Worm (Caenorhabditis elegans) whole organism, young adult: ENCODE measurements around the gene phat-8.

Source experiments
- B0019.2 ChIP-seq: fragments of 200-800 bp; sonication (Bioruptor generic); conservative IDR thresholded peaks from 2 replicates; pipeline ENCODE4 v1.3.6; 2022; ENCODE audit warnings: missing genetic modification reagents, missing genetic modification characterization, missing compliant biosample characterization
- B0035.1 ChIP-seq: sonication (generic microtip); optimal IDR thresholded peaks from 2 replicates; lab custom pipeline; 2016; ENCODE audit warnings: missing genetic modification characterization, mild to moderate bottlenecking, missing compliant biosample characterization, missing genotype, missing genetic modification reagents
- F22D6.2 ChIP-seq: sonication (generic microtip); optimal IDR thresholded peaks from 2 replicates; lab custom pipeline; 2016; ENCODE audit warnings: mild to moderate bottlenecking, missing genetic modification characterization, missing compliant biosample characterization
- F37B4.10 ChIP-seq: fragments of 200-800 bp; sonication (Bioruptor generic); IDR thresholded peaks from 2 replicates; pipeline ENCODE4 v1.3.6; 2022; ENCODE audit warnings: missing genetic modification characterization, missing compliant biosample characterization
- F52B5.7 ChIP-seq: sonication (generic microtip); optimal IDR thresholded peaks from 2 replicates; lab custom pipeline; 2016; ENCODE audit warnings: mild to moderate bottlenecking, missing genetic modification characterization, missing compliant biosample characterization
- K12H6.12 ChIP-seq: fragments of 200-800 bp; sonication (Bioruptor generic); optimal IDR thresholded peaks from 2 replicates; lab custom pipeline; 2018; ENCODE audit warnings: mild to moderate bottlenecking, missing genetic modification characterization, missing compliant biosample characterization
- Y56A3A.18 ChIP-seq: fragments of 200-800 bp; sonication (Bioruptor generic); IDR thresholded peaks from 2 replicates; pipeline ENCODE4 v1.3.6; 2022; ENCODE audit warnings: missing genetic modification reagents, missing genetic modification characterization, missing compliant biosample characterization
- ama-1 ChIP-seq, 3 experiments: fragments of 150-350 bp in 1 of 3; sonication (generic microtip) in 2 of 3; optimal IDR thresholded peaks; 2 replicates each; lab custom pipeline; 2014 to 2018; ENCODE audit warnings: missing biosample characterization in 2 of 3, missing genetic modification characterization in 2 of 3, missing genetic modification reagents in 2 of 3
- aptf-2 ChIP-seq: fragments of 200-800 bp; sonication (Bioruptor generic); conservative IDR thresholded peaks from 2 replicates; pipeline ENCODE4 v1.3.6; 2022; ENCODE audit warnings: missing genetic modification reagents, missing genetic modification characterization, missing compliant biosample characterization
- atf-7 ChIP-seq: sonication (generic microtip); optimal IDR thresholded peaks from 2 replicates; lab custom pipeline; 2017; ENCODE audit warnings: mild to moderate bottlenecking, missing genetic modification characterization, missing compliant biosample characterization
- athp-1 ChIP-seq: sonication (generic microtip); optimal IDR thresholded peaks from 2 replicates; lab custom pipeline; 2017; ENCODE audit warnings: mild to moderate bottlenecking, missing genetic modification characterization, missing compliant biosample characterization
- cebp-2 ChIP-seq: fragments of 200-800 bp; sonication (Bioruptor generic); IDR thresholded peaks from 2 replicates; pipeline ENCODE4 v1.3.6; 2022; ENCODE audit warnings: missing genetic modification characterization, missing compliant biosample characterization
- ceh-27 ChIP-seq: fragments of 200-800 bp; sonication (Bioruptor generic); optimal IDR thresholded peaks from 2 replicates; lab custom pipeline; 2018; ENCODE audit warnings: mild to moderate bottlenecking, missing genetic modification characterization, moderate library complexity, missing compliant biosample characterization
- ceh-40 ChIP-seq: fragments of 200-800 bp; sonication (Bioruptor generic); IDR thresholded peaks from 2 replicates; pipeline ENCODE4 v1.3.6; 2022; ENCODE audit warnings: missing genetic modification characterization, missing compliant biosample characterization
- efl-1 ChIP-seq: fragments of 150-350 bp; optimal IDR thresholded peaks from 2 replicates; lab custom pipeline; 2014; ENCODE audit warnings: missing biosample characterization, missing genetic modification reagents, missing genetic modification characterization
- egrh-3 ChIP-seq: fragments of 200-800 bp; sonication (Bioruptor generic); IDR thresholded peaks from 2 replicates; pipeline ENCODE4 v1.3.6; 2022; ENCODE audit warnings: missing genetic modification reagents, missing genetic modification characterization, missing compliant biosample characterization
- ekl-4 ChIP-seq: fragments of 200-800 bp; sonication (Bioruptor generic); IDR thresholded peaks from 2 replicates; pipeline ENCODE4 v1.3.6; 2022; ENCODE audit warnings: missing genetic modification reagents, missing genetic modification characterization, missing compliant biosample characterization
- gei-17 ChIP-seq: fragments of 200-800 bp; sonication (Bioruptor generic); optimal IDR thresholded peaks from 2 replicates; lab custom pipeline; 2018; ENCODE audit warnings: mild to moderate bottlenecking, missing genetic modification characterization, missing compliant biosample characterization
- lag-1 ChIP-seq: fragments of 200-800 bp; sonication (Bioruptor generic); IDR thresholded peaks from 2 replicates; pipeline ENCODE4 v1.3.6; 2022; ENCODE audit warnings: missing genetic modification reagents, missing genetic modification characterization, missing compliant biosample characterization
- let-607 ChIP-seq, 2 experiments: fragments of 200-800 bp in 1 of 2; sonication (Bioruptor generic) in 1 of 2; sonication (generic microtip) in 1 of 2; optimal IDR thresholded peaks; 2 replicates each; lab custom pipeline; 2016 to 2018; ENCODE audit warnings: mild to moderate bottlenecking in 2 of 2, missing compliant biosample characterization in 2 of 2, missing genetic modification characterization in 2 of 2, moderate library complexity in 2 of 2, missing genotype in 1 of 2
- lin-40 ChIP-seq: sonication (generic microtip); optimal IDR thresholded peaks from 2 replicates; lab custom pipeline; 2016; ENCODE audit warnings: missing genetic modification characterization, mild to moderate bottlenecking, missing compliant biosample characterization, missing genotype, missing genetic modification reagents
- lir-1 ChIP-seq: fragments of 200-800 bp; sonication (Bioruptor generic); conservative IDR thresholded peaks from 2 replicates; pipeline ENCODE4 v1.3.6; 2022; ENCODE audit warnings: missing genetic modification reagents, missing genetic modification characterization, missing compliant biosample characterization
- lsy-27 ChIP-seq: sonication (generic microtip); optimal IDR thresholded peaks from 2 replicates; lab custom pipeline; 2017; ENCODE audit warnings: missing genetic modification characterization, mild to moderate bottlenecking, missing compliant biosample characterization, antibody characterized with exemption, missing genotype, borderline replicate concordance; ENCODE audit not compliant: insufficient read depth
- madf-10 ChIP-seq: sonication (generic microtip); optimal IDR thresholded peaks from 2 replicates; lab custom pipeline; 2016; ENCODE audit warnings: mild to moderate bottlenecking, missing genetic modification characterization, missing compliant biosample characterization
- mel-28 ChIP-seq: sonication (generic microtip); optimal IDR thresholded peaks from 2 replicates; lab custom pipeline; 2016; ENCODE audit warnings: borderline replicate concordance, mild to moderate bottlenecking, missing genetic modification characterization, missing compliant biosample characterization
- mxl-1 ChIP-seq: sonication (generic microtip); optimal IDR thresholded peaks from 2 replicates; lab custom pipeline; 2016; ENCODE audit warnings: missing genetic modification characterization, missing compliant biosample characterization
- nfyb-1 ChIP-seq: fragments of 200-800 bp; sonication (Bioruptor generic); IDR thresholded peaks from 2 replicates; pipeline ENCODE4 v1.3.6; 2022; ENCODE audit warnings: missing genetic modification reagents, missing genetic modification characterization, missing compliant biosample characterization
- nhr-120 ChIP-seq: fragments of 200-800 bp; sonication (Bioruptor generic); IDR thresholded peaks from 2 replicates; pipeline ENCODE4 v1.3.6; 2022; ENCODE audit warnings: missing genetic modification characterization, missing compliant biosample characterization
- nhr-90 ChIP-seq: sonication (generic microtip); optimal IDR thresholded peaks from 2 replicates; lab custom pipeline; 2016; ENCODE audit warnings: missing genotype, mild to moderate bottlenecking, missing genetic modification characterization, missing compliant biosample characterization
- pbrm-1 ChIP-seq: fragments of 200-800 bp; sonication (Bioruptor generic); IDR thresholded peaks from 2 replicates; pipeline ENCODE4 v1.3.6; 2022; ENCODE audit warnings: missing genetic modification reagents, missing genetic modification characterization, missing compliant biosample characterization
- pha-4 ChIP-seq: fragments of 150-350 bp; sonication (generic microtip); optimal IDR thresholded peaks from 2 replicates; lab custom pipeline; 2014; ENCODE audit warnings: missing biosample characterization, missing genetic modification reagents, missing genetic modification characterization
- rcor-1 ChIP-seq: fragments of 200-800 bp; sonication (Bioruptor generic); IDR thresholded peaks from 2 replicates; pipeline ENCODE4 v1.3.6; 2022; ENCODE audit warnings: missing genetic modification reagents, missing genetic modification characterization, missing compliant biosample characterization
- rec-8 ChIP-seq, 2 experiments: sonication (generic microtip); optimal IDR thresholded peaks; 2 replicates each; lab custom pipeline; 2016; ENCODE audit warnings: mild to moderate bottlenecking in 2 of 2, missing genetic modification characterization in 2 of 2, missing genetic modification reagents in 2 of 2, missing genotype in 2 of 2, missing biosample characterization in 1 of 2, missing compliant biosample characterization in 1 of 2, moderate library complexity in 1 of 2
- rpc-1 ChIP-seq, 2 experiments: fragments of 150-350 bp in 1 of 2; sonication (generic microtip) in 1 of 2; optimal IDR thresholded peaks; 2 replicates each; lab custom pipeline; 2014 to 2018; ENCODE audit warnings: missing biosample characterization in 1 of 2, missing genetic modification characterization in 1 of 2, missing genetic modification reagents in 1 of 2, missing genotype in 1 of 2
- sdz-38 ChIP-seq: sonication (generic microtip); optimal IDR thresholded peaks from 2 replicates; lab custom pipeline; 2016; ENCODE audit warnings: missing genotype, missing genetic modification characterization, missing compliant biosample characterization
- snpc-4 ChIP-seq, 5 experiments: fragments of 150-350 bp in 1 of 5; sonication (generic microtip) in 4 of 5; optimal IDR thresholded peaks; 2 replicates each; lab custom pipeline; 2014 to 2018; ENCODE audit warnings: missing genetic modification characterization in 5 of 5, missing biosample characterization in 3 of 5, antibody characterized with exemption in 2 of 5, mild to moderate bottlenecking in 2 of 5, missing compliant biosample characterization in 2 of 5, missing genotype in 2 of 5, moderate library complexity in 2 of 5, missing genetic modification reagents in 1 of 5
- somi-1 ChIP-seq: fragments of 200-800 bp; sonication (Bioruptor generic); optimal IDR thresholded peaks from 2 replicates; lab custom pipeline; 2018; ENCODE audit warnings: mild to moderate bottlenecking, missing genetic modification characterization, missing compliant biosample characterization
- tbp1 ChIP-seq: fragments of 200-800 bp; sonication (Bioruptor generic); optimal IDR thresholded peaks from 2 replicates; lab custom pipeline; 2018; ENCODE audit warnings: mild to moderate bottlenecking, missing genetic modification characterization, missing compliant biosample characterization
- tbx-9 ChIP-seq: sonication (generic microtip); optimal IDR thresholded peaks from 2 replicates; lab custom pipeline; 2016; ENCODE audit warnings: borderline replicate concordance, missing genetic modification characterization, inconsistent platforms, missing compliant biosample characterization
- zfh-2 ChIP-seq: fragments of 200-800 bp; sonication (Bioruptor generic); conservative IDR thresholded peaks from 2 replicates; pipeline ENCODE4 v1.3.6; 2022; ENCODE audit warnings: missing genetic modification reagents, missing genetic modification characterization, missing compliant biosample characterization
- ztf-26 ChIP-seq: sonication (generic microtip); optimal IDR thresholded peaks from 2 replicates; lab custom pipeline; 2017; ENCODE audit warnings: missing genetic modification characterization, missing compliant biosample characterization
- ztf-28 ChIP-seq: fragments of 200-800 bp; sonication (Bioruptor generic); IDR thresholded peaks from 2 replicates; pipeline ENCODE4 v1.3.6; 2022; ENCODE audit warnings: missing genetic modification reagents, missing genetic modification characterization, missing compliant biosample characterization
- ztf-3 ChIP-seq: fragments of 200-800 bp; sonication (Bioruptor generic); optimal IDR thresholded peaks from 2 replicates; lab custom pipeline; 2018; ENCODE audit warnings: mild to moderate bottlenecking, missing genetic modification characterization, missing compliant biosample characterization

phat-8 gene

DNA sequence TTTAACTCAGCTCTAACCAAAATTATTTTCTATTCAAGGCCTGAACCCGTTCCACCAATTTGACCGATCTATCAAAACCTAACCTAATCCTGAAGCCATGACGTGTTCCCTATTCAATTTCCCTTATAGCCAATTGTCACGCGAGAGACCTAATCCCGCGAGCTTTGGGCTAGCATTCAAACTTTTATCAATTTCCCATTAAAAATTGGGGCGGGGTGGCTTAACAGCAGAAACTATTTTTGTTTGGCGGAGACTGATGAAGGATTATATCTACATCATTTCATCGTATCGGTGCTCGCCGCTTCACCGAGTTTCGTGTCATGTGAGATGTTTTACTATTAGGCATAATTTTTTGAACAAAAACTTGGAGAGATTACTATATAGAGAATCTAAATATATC, 17.2 kb downstream of the phat-8 start:
- TF ChIP-seq sdz-38 (tag; lab: Kevin White, UChicago) (no peak), let-607 (tag; optimal IDR thresholded peaks at IDR 0.05; lab: Kevin White, UChicago) (no peak), atf-7 (tag; lab: Kevin White, UChicago) (no peak), ztf-28 (no peak), F22D6.2 (no peak), rcor-1 (GFP tag; lab: Robert Waterston, UW) (no peak), athp-1 (tag; lab: Kevin White, UChicago) (no peak), tbx-9 (tag; lab: Kevin White, UChicago) (no peak), cebp-2 (GFP tag; lab: Robert Waterston, UW) (no peak), somi-1 (GFP tag; lab: Kevin White, UChicago) (no peak), pha-4 (tag; lab: Kevin White, UChicago) (no peak), nfyb-1 (no peak), ama-1 (optimal IDR thresholded peaks at IDR 0.05; lab: Kevin White, UChicago) (no peak), ama-1 (GFP tag; optimal IDR thresholded peaks at IDR 0.05; lab: Kevin White, UChicago) (no peak)

ce11 chrII:12489903-12490302, 18.3 kb downstream of the phat-8 start, which contains the start of gene T21B4.15:
T21B4.15 (plus strand) TSS chrII:12490203.
- TF ChIP-seq ceh-40 (GFP tag; lab: Robert Waterston, UW) (no peak), madf-10 (tag; lab: Kevin White, UChicago) (no peak), lag-1 (no peak), nhr-90 (no peak), F52B5.7 (tag; lab: Kevin White, UChicago) (no peak), nfyb-1 (no peak), B0035.1 (tag; lab: Kevin White, UChicago) (no peak), aptf-2 (GFP tag; lab: Robert Waterston, UW) (no peak), pbrm-1 (GFP tag; lab: Robert Waterston, UW) (no peak), efl-1 (GFP tag; lab: Kevin White, UChicago) (no peak), rpc-1 (optimal IDR thresholded peaks at IDR 0.05; lab: Kevin White, UChicago) (no peak), rpc-1 (tag; optimal IDR thresholded peaks at IDR 0.05; lab: Kevin White, UChicago) (no peak), snpc-4 (GFP tag; optimal IDR thresholded peaks at IDR 0.05; lab: Kevin White, UChicago) (no peak), snpc-4 (tag; optimal IDR thresholded peaks at IDR 0.05; lab: Kevin White, UChicago) (no peak), B0019.2 (GFP tag; lab: Robert Waterston, UW) (no peak), mel-28 (tag; lab: Kevin White, UChicago) (no peak), K12H6.12 (tag; lab: Kevin White, UChicago) (no peak), rec-8 (tag; optimal IDR thresholded peaks at IDR 0.05; lab: Kevin White, UChicago) (no peak), nhr-120 (GFP tag; lab: Robert Waterston, UW) (no peak)

DNA sequence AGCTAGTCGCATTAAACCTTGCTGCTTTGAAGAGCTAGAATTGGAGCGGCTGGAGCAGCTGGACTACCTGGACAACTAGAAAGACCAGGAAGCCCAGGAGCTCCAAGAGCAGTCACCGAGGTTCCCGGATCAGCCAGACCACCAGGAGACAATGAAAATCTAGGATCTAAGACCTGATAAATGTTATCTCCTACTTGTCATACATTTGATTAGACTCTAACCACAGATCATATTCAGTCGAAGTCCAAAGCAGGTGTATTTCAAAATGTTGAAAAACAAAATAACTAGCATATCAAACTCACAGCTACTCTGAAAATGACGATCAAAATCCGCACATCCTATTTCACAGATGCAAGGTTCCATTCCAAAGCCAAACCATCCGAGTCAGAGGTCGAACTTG, 20.3 kb downstream of the phat-8 start, which contains the start of gene srz-6:
srz-6 (plus strand) TSS at position 301 of the 400 bp plus-strand sequence.
- TF ChIP-seq zfh-2 (GFP tag; lab: Robert Waterston, UW) (0 out of 2 replicates have a peak, but pooled peaks have one; percentile 29), lir-1 (GFP tag; lab: Robert Waterston, UW) (no peak)

DNA sequence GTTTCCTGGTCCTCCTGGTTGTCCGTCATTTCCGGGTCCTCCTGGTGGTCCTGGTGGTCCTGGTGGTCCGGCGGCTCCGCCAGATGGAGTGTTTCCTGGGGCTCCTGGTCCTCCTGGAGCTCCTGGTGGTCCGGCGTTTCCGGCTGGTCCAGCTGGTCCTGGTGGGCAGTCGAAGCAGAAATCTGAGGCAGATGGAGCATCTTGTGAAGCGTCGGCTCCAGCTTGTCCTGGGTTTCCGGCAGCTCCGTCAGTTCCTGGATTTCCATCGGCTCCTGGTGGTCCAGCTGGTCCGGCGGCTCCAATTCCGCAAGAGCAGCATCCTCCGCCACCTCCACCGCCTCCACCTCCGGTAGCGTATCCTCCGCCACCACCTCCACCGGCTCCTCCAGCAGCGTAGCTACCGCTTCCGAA, 22.5 kb downstream of the phat-8 start:
- TF ChIP-seq egrh-3 (GFP tag; lab: Robert Waterston, UW) (peak; percentile 97), mxl-1 (tag; lab: Kevin White, UChicago) (no peak), lin-40 (tag; lab: Kevin White, UChicago) (no peak), ceh-27 (no peak), lsy-27 (tag; lab: Kevin White, UChicago) (no peak), ztf-26 (tag; lab: Kevin White, UChicago) (no peak), F37B4.10 (GFP tag; lab: Robert Waterston, UW) (0 out of 2 replicates have a peak, but pooled peaks have one; percentile 71), ekl-4 (GFP tag; lab: Robert Waterston, UW) (no peak), ceh-40 (GFP tag; lab: Robert Waterston, UW) (no peak), tbp1 (GFP tag; lab: Kevin White, UChicago) (no peak), Y56A3A.18 (GFP tag; lab: Robert Waterston, UW) (no peak), nhr-120 (GFP tag; lab: Robert Waterston, UW) (no peak), cebp-2 (GFP tag; lab: Robert Waterston, UW) (0 out of 2 replicates have a peak, but pooled peaks have one; percentile 4), gei-17 (GFP tag; lab: Kevin White, UChicago) (no peak), ama-1 (optimal IDR thresholded peaks at IDR 0.05; lab: Kevin White, UChicago) (no peak), ama-1 (GFP tag; optimal IDR thresholded peaks at IDR 0.05; lab: Kevin White, UChicago) (no peak), ztf-3 (GFP tag; lab: Kevin White, UChicago) (no peak)
